Fruit fly (Drosophila melanogaster): ENCODE results near the gene Coq3.

The Coq3 gene

dm6 chr2L:21142972-21143385 is 15.4 kb downstream of the Coq3 start, which contains the start of gene pths (continued):
- no peak for TF ChIP-seq lov (optimal IDR thresholded peaks at IDR 0.05)
- TF ChIP-seq lov (GFP tag; IDR thresholded peaks at IDR 0.05), result no peak
- TF ChIP-seq Gsc (GFP tag; IDR thresholded peaks at IDR 0.05), result no peak
- peak; percentile 83 for TF ChIP-seq Ets97D (GFP tag; optimal IDR thresholded peaks at IDR 0.05)
- TF ChIP-seq oc (tag; optimal IDR thresholded peaks at IDR 0.05), result no peak
- no peak for TF ChIP-seq hth (optimal IDR thresholded peaks at IDR 0.05)
- TF ChIP-seq Med (GFP tag), result peak; percentile 84
- TF ChIP-seq ham (GFP tag; IDR thresholded peaks at IDR 0.05), result no peak
- no peak for TF ChIP-seq Fer1 (GFP tag; optimal IDR thresholded peaks at IDR 0.05)
- TF ChIP-seq dysf (GFP tag; IDR thresholded peaks at IDR 0.05), result 0 out of 3 replicates have a peak, but pooled peaks have one; percentile 23
- TF ChIP-seq scrt (GFP tag; optimal IDR thresholded peaks at IDR 0.05), result no peak
- TF ChIP-seq lmd (GFP tag; IDR thresholded peaks at IDR 0.05), result no peak; the same call in 1 of the 2 replicates
- no peak for TF ChIP-seq ATbp (GFP tag; optimal IDR thresholded peaks at IDR 0.05)
- no peak for TF ChIP-seq CG3281 (GFP tag; optimal IDR thresholded peaks at IDR 0.05)
- TF ChIP-seq Drgx (GFP tag; IDR thresholded peaks at IDR 0.05), result no peak
- TF ChIP-seq danr (GFP tag; IDR thresholded peaks at IDR 0.05), result no peak
- TF ChIP-seq NC2β (GFP tag; optimal IDR thresholded peaks at IDR 0.05), result peak; percentile 60
- peak; percentile 88 for TF ChIP-seq knrl (GFP tag; IDR thresholded peaks at IDR 0.05; ENCODE audit: partially characterized antibody)
- TF ChIP-seq Dp (GFP tag; optimal IDR thresholded peaks at IDR 0.05), result peak; percentile 23
- no peak for TF ChIP-seq yki (optimal IDR thresholded peaks at IDR 0.05)
- TF ChIP-seq Myb (GFP tag; optimal IDR thresholded peaks at IDR 0.05), result peak; percentile 66
- TF ChIP-seq ken (GFP tag; IDR thresholded peaks at IDR 0.05), result peak; percentile 47; the same call in 1 of the 3 replicates
- TF ChIP-seq CG7786 (GFP tag; optimal IDR thresholded peaks at IDR 0.05), result peak; percentile 38
- TF ChIP-seq CG13775 (GFP tag; optimal IDR thresholded peaks at IDR 0.05), result peak; percentile 8
- TF ChIP-seq CG13424 (tag; optimal IDR thresholded peaks at IDR 0.05), result peak; percentile 38
- TF ChIP-seq seq (GFP tag; IDR thresholded peaks at IDR 0.05), result no peak
- peak in 1 of 2 experiments; percentile 38 for TF ChIP-seq chif (GFP tag; optimal IDR thresholded peaks at IDR 0.05)
- TF ChIP-seq NfI (GFP tag; optimal IDR thresholded peaks at IDR 0.05), result peak; percentile 41
- no peak for TF ChIP-seq Kr (GFP tag; optimal IDR thresholded peaks at IDR 0.05)
- TF ChIP-seq CG10267 (tag; optimal IDR thresholded peaks at IDR 0.05), result peak; percentile 48
- TF ChIP-seq HmgD (GFP tag; optimal IDR thresholded peaks at IDR 0.05), result peak; percentile 37
- peak; percentile 45 for TF ChIP-seq Ets65A (GFP tag)
- TF ChIP-seq Awh (GFP tag; IDR thresholded peaks at IDR 0.05), result no peak
- peak; percentile 97 for TF ChIP-seq Sry-δ (GFP tag; optimal IDR thresholded peaks at IDR 0.05)
- no peak for TF ChIP-seq CG1647 (GFP tag; optimal IDR thresholded peaks at IDR 0.05)
- TF ChIP-seq CG18619 (GFP tag; optimal IDR thresholded peaks at IDR 0.05), result no peak
- TF ChIP-seq pan (optimal IDR thresholded peaks at IDR 0.05), result no peak
- peak in 1 of 2 experiments; percentile 51 for TF ChIP-seq pan (GFP tag; optimal IDR thresholded peaks at IDR 0.05 in 1 of 2, IDR thresholded peaks at IDR 0.05 in 1 of 2)
- TF ChIP-seq caup (GFP tag; optimal IDR thresholded peaks at IDR 0.05; ENCODE audit: severe bottlenecking), result no peak
- peak; percentile 4 for TF ChIP-seq PHDP (tag; optimal IDR thresholded peaks at IDR 0.05)
- peak; percentile 96 for TF ChIP-seq CG2116 (GFP tag; optimal IDR thresholded peaks at IDR 0.05)
- TF ChIP-seq CG3995 (GFP tag; optimal IDR thresholded peaks at IDR 0.05), result peak; percentile 33
- peak; percentile 14 for TF ChIP-seq CG16815 (GFP tag; optimal IDR thresholded peaks at IDR 0.05)
- no peak for TF ChIP-seq onecut (GFP tag; IDR thresholded peaks at IDR 0.05)
- TF ChIP-seq CG17612 (GFP tag; IDR thresholded peaks at IDR 0.05), result no peak
- TF ChIP-seq CG17568 (GFP tag; optimal IDR thresholded peaks at IDR 0.05), result no peak
- no peak for TF ChIP-seq Dip2 (GFP tag; IDR thresholded peaks at IDR 0.05)
- TF ChIP-seq Bgb (GFP tag; IDR thresholded peaks at IDR 0.05; ENCODE audit: partially characterized antibody), result peak; percentile 89
- peak; percentile 57 to 62 for TF ChIP-seq Pdp1 (GFP tag; optimal IDR thresholded peaks at IDR 0.05)
- TF ChIP-seq sug (tag; optimal IDR thresholded peaks at IDR 0.05), result peak; percentile 50
- TF ChIP-seq Six4 (GFP tag; optimal IDR thresholded peaks at IDR 0.05), result no peak
- no peak for TF ChIP-seq CG10209 (GFP tag; optimal IDR thresholded peaks at IDR 0.05)

All from whole organism, embryonic.